Worm (Caenorhabditis elegans) whole organism, midembryonic: ENCODE data around the gene ddx-23.

ENCODE experiments used
- T22C8.4 ChIP-seq: fragments of 200-800 bp; sonication (Bioruptor generic); IDR thresholded peaks from 2 replicates; pipeline ENCODE4 v1.3.6; 2022; ENCODE audit warnings: missing genetic modification characterization, missing compliant biosample characterization
- cog-1 ChIP-seq: sonication (generic microtip); optimal IDR thresholded peaks from 2 replicates; lab custom pipeline; 2016; ENCODE audit warnings: missing genetic modification characterization, missing compliant biosample characterization
- flt-1 ChIP-seq: fragments of 200-800 bp; sonication (Bioruptor generic); IDR thresholded peaks from 2 replicates; pipeline ENCODE4 v1.3.6; 2022; ENCODE audit warnings: missing genetic modification characterization, missing compliant biosample characterization
- klf-2 ChIP-seq: fragments of 200-800 bp; sonication (Bioruptor generic); conservative IDR thresholded peaks from 2 replicates; pipeline ENCODE4 v1.3.6; 2022; ENCODE audit warnings: missing genetic modification reagents, missing genetic modification characterization, missing compliant biosample characterization
- med-1 ChIP-seq: sonication (generic microtip); optimal IDR thresholded peaks from 2 replicates; lab custom pipeline; 2017; ENCODE audit warnings: missing genetic modification characterization, mild to moderate bottlenecking, missing compliant biosample characterization, antibody characterized with exemption, missing genetic modification reagents; ENCODE audit not compliant: insufficient read depth
- ref-1 ChIP-seq: fragments of 200-800 bp; sonication (Bioruptor generic); conservative IDR thresholded peaks from 2 replicates; pipeline ENCODE4 v1.3.6; 2022; ENCODE audit warnings: missing genetic modification reagents, missing genetic modification characterization, missing compliant biosample characterization
- tab-1 ChIP-seq: fragments of 200-800 bp; sonication (Bioruptor generic); IDR thresholded peaks from 2 replicates; pipeline ENCODE4 v1.3.6; 2022; ENCODE audit warnings: missing genetic modification characterization, missing compliant biosample characterization
- ztf-23 ChIP-seq: fragments of 200-800 bp; sonication (Bioruptor generic); IDR thresholded peaks from 2 replicates; pipeline ENCODE4 v1.3.6; 2022; ENCODE audit warnings: missing genetic modification reagents, missing genetic modification characterization, missing compliant biosample characterization
- ztf-29 ChIP-seq: fragments of 200-800 bp; sonication (Bioruptor generic); IDR thresholded peaks from 2 replicates; pipeline ENCODE4 v1.3.6; 2022; ENCODE audit warnings: missing genetic modification reagents, missing genetic modification characterization, missing compliant biosample characterization

ddx-23 gene

DNA sequence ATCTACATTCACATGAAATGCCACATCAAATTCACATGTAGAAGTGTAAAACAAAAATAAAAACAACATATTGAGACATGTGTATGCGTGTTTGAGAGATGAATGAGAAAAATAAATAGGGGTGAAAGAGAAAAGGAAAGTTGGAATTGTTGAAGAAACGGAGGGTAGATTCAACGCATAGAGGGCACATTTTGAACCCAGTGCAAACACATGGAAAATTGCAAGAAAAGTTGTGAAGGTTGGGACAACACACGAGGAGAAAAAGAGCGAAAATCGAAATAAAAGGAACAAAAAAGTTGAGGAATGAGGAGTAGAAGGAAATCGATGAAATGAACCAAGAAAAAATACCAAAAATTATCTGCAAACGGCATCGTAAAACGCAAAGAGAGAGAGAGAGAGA is 13.5 kb downstream of the ddx-23 start:
- no peak for TF ChIP-seq ztf-23
- no peak for TF ChIP-seq med-1 (GFP tag; lab: Kevin White, UChicago)
- no peak for TF ChIP-seq ztf-29 (GFP tag; lab: Robert Waterston, UW)
- TF ChIP-seq cog-1, result no peak
- no peak for TF ChIP-seq tab-1 (GFP tag; lab: Robert Waterston, UW)
- TF ChIP-seq klf-2, result no peak
- no peak for TF ChIP-seq T22C8.4
- no peak for TF ChIP-seq ref-1 (GFP tag; lab: Robert Waterston, UW)
- TF ChIP-seq flt-1 (GFP tag; lab: Robert Waterston, UW), result no peak

DNA sequence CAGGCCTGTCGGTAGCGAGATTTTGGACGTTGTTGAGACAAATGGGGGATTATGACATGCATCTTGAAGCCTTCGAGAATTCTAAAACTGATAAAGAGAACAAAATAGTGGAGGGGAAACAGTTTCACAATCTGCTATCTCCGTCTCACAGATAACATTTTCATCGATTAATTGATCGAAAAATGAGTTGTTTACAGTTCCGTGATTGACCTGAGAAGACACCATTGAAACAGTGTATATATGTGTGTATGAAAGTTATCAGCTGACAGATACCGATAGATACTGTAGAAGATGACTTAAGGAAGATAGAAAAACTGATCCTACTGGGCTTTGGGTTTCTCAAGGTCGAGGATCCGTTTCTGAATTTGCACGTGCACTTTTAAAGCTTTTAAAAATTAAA is 13.9 kb downstream of the ddx-23 start:
- TF ChIP-seq T22C8.4, result no peak
- no peak for TF ChIP-seq klf-2
- no peak for TF ChIP-seq med-1 (GFP tag; lab: Kevin White, UChicago)
- no peak for TF ChIP-seq flt-1 (GFP tag; lab: Robert Waterston, UW)
- TF ChIP-seq cog-1, result no peak
- TF ChIP-seq ztf-23, result no peak
- TF ChIP-seq ref-1 (GFP tag; lab: Robert Waterston, UW), result no peak
- TF ChIP-seq tab-1 (GFP tag; lab: Robert Waterston, UW), result no peak
- TF ChIP-seq ztf-29 (GFP tag; lab: Robert Waterston, UW), result no peak

ce11 chrIII:5838159-5839046 is 14.7 kb downstream of the ddx-23 start:
- TF ChIP-seq klf-2, result no peak
- no peak for TF ChIP-seq med-1 (GFP tag; lab: Kevin White, UChicago)
- TF ChIP-seq tab-1 (GFP tag; lab: Robert Waterston, UW), result no peak
- TF ChIP-seq ztf-23, result no peak
- no peak for TF ChIP-seq T22C8.4
- TF ChIP-seq flt-1 (GFP tag; lab: Robert Waterston, UW), result no peak
- no peak for TF ChIP-seq cog-1
- no peak for TF ChIP-seq ztf-29 (GFP tag; lab: Robert Waterston, UW)
- TF ChIP-seq ref-1 (GFP tag; lab: Robert Waterston, UW), result no peak

DNA sequence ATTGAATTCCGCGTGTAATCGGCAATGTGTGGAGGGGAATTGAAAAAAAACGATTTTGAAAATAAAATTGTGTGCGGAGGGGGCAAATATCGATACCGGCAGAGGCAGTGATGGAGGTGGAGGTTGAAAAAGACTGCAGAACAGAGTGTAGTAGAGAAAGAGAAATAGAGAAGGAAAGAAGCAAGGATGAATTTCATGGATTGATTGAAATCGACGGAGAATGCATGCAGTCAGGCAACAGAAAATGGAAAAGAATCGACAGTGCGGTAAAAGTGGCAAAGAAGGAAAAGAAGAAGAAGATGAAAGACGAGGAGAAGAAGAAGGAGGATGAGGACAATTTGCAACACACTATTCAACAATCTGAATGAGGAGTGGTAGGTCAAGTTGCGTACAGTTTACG is 16.3 kb downstream of the ddx-23 start, which contains the start of gene W04D12.1:
Gene W04D12.1 (plus strand): TSS at position 111 of the 400 bp plus-strand sequence.
- TF ChIP-seq flt-1 (GFP tag; lab: Robert Waterston, UW) (no peak), cog-1 (no peak), T22C8.4 (no peak), klf-2 (no peak), tab-1 (GFP tag; lab: Robert Waterston, UW) (no peak), ztf-23 (no peak), ref-1 (GFP tag; lab: Robert Waterston, UW) (no peak), ztf-29 (GFP tag; lab: Robert Waterston, UW) (no peak), med-1 (GFP tag; lab: Kevin White, UChicago) (no peak)

DNA sequence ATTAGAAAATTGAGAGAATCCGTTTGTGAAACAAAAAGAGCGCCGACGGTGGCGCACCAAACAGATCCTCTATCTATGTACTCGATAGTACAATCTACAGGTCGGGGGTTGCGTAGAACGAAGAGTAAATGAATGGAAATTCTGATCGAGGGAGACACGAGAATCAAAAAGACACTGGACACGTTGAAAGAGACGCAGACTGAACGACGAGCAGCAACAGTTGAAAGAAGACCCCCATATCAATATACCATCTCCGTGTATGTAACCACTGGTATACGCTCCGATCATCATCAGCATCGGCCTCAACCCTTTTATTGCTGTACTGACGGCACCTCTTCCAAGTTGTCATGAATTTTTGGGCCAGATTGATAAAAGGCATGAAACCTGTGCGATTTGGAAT is 16.8 kb downstream of the ddx-23 start:
- no peak for TF ChIP-seq cog-1
- no peak for TF ChIP-seq ref-1 (GFP tag; lab: Robert Waterston, UW)
- TF ChIP-seq tab-1 (GFP tag; lab: Robert Waterston, UW), result no peak
- no peak for TF ChIP-seq klf-2
- no peak for TF ChIP-seq ztf-23
- no peak for TF ChIP-seq med-1 (GFP tag; lab: Kevin White, UChicago)
- TF ChIP-seq T22C8.4, result no peak

- no peak for TF ChIP-seq ztf-29 (GFP tag; lab: Robert Waterston, UW)
- TF ChIP-seq ref-1 (GFP tag; lab: Robert Waterston, UW), result no peak
- 0 out of 2 replicates have a peak, but pooled peaks have one; percentile 22 for TF ChIP-seq ztf-23
- TF ChIP-seq T22C8.4, result no peak
- no peak for TF ChIP-seq flt-1 (GFP tag; lab: Robert Waterston, UW)
- TF ChIP-seq cog-1, result no peak
- TF ChIP-seq klf-2, result no peak
Observed at ce11 chrIII:5835163-5835871, 17.8 kb downstream of the ddx-23 start.

- TF ChIP-seq med-1 (GFP tag; lab: Kevin White, UChicago), result no peak
- no peak for TF ChIP-seq tab-1 (GFP tag; lab: Robert Waterston, UW)
- TF ChIP-seq T22C8.4, result no peak
- TF ChIP-seq ztf-29 (GFP tag; lab: Robert Waterston, UW), result no peak
- no peak for TF ChIP-seq cog-1
- TF ChIP-seq ztf-23, result no peak
- no peak for TF ChIP-seq flt-1 (GFP tag; lab: Robert Waterston, UW)
- TF ChIP-seq ref-1 (GFP tag; lab: Robert Waterston, UW), result no peak
- no peak for TF ChIP-seq klf-2
Observed at ce11 chrIII:5834663-5835062, 18.4 kb downstream of the ddx-23 start.

ce11 chrIII:5834053-5834452 is 19.0 kb downstream of the ddx-23 start, which contains the start of gene R12B2.6:
Gene R12B2.6 (minus strand): TSS chrIII:5834153.
- no peak for TF ChIP-seq med-1 (GFP tag; lab: Kevin White, UChicago)
- TF ChIP-seq ref-1 (GFP tag; lab: Robert Waterston, UW), result no peak
- no peak for TF ChIP-seq ztf-29 (GFP tag; lab: Robert Waterston, UW)
- no peak for TF ChIP-seq ztf-23
- TF ChIP-seq T22C8.4, result no peak
- no peak for TF ChIP-seq flt-1 (GFP tag; lab: Robert Waterston, UW)
- no peak for TF ChIP-seq tab-1 (GFP tag; lab: Robert Waterston, UW)
- no peak for TF ChIP-seq cog-1
- TF ChIP-seq klf-2, result no peak

DNA sequence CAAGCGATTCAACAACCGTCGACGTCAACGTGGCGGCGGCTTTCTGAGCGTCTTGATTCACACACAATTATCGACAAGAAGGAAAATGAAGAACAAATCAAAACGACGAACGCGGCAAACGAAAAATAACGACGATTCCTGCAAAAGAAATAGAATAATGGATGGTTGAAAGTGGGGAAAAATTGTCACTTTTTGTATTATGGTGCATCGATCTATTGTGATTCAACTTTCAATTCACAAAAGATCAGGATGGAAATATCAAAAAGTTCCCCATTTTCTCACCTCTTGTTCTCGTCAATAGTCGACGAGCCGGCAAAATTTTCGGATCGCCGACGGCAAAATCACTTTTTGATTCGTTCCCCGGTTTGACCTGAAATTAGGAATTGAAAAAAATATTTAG is 19.7 kb downstream of the ddx-23 start, which contains the start of the genes R12B2.13 and mdt-15:
Gene R12B2.13 (minus strand): TSS at position 101 of the 400 bp plus-strand sequence.
Gene mdt-15 (minus strand): TSS at position 376 of the 400 bp plus-strand sequence.
- TF ChIP-seq ztf-29 (GFP tag; lab: Robert Waterston, UW), result no peak
- no peak for TF ChIP-seq cog-1
- TF ChIP-seq ztf-23, result no peak
- no peak for TF ChIP-seq ref-1 (GFP tag; lab: Robert Waterston, UW)
- no peak for TF ChIP-seq tab-1 (GFP tag; lab: Robert Waterston, UW)
- TF ChIP-seq flt-1 (GFP tag; lab: Robert Waterston, UW), result no peak
- TF ChIP-seq med-1 (GFP tag; lab: Kevin White, UChicago), result no peak
- no peak for TF ChIP-seq T22C8.4
- TF ChIP-seq klf-2, result no peak
